Worm (Caenorhabditis elegans) whole organism, late embryonic: ENCODE data around the gene T05H10.1.

Source experiments
- F13H6.1 ChIP-seq: sonication (generic microtip); optimal IDR thresholded peaks from 2 replicates; lab custom pipeline; 2016; ENCODE audit warnings: missing genetic modification characterization, missing compliant biosample characterization
- K02D7.2 ChIP-seq: sonication (generic microtip); optimal IDR thresholded peaks from 2 replicates; lab custom pipeline; 2017; ENCODE audit warnings: mild to moderate bottlenecking, missing genetic modification characterization, missing compliant biosample characterization
- T23F11.4 ChIP-seq: fragments of 200-800 bp; sonication (Bioruptor generic); optimal IDR thresholded peaks from 2 replicates; lab custom pipeline; 2018; ENCODE audit warnings: mild to moderate bottlenecking, missing genetic modification characterization, missing compliant biosample characterization
- ceh-14 ChIP-seq: sonication (generic microtip); optimal IDR thresholded peaks from 2 replicates; lab custom pipeline; 2016; ENCODE audit warnings: missing genotype, missing genetic modification characterization, missing compliant biosample characterization
- ceh-19 ChIP-seq: fragments of 200-800 bp; sonication (Bioruptor generic); optimal IDR thresholded peaks from 2 replicates; lab custom pipeline; 2018; ENCODE audit warnings: mild to moderate bottlenecking, missing genetic modification characterization, missing compliant biosample characterization
- ceh-31 ChIP-seq: sonication (generic microtip); optimal IDR thresholded peaks from 2 replicates; lab custom pipeline; 2016; ENCODE audit warnings: missing genetic modification characterization, missing compliant biosample characterization
- ceh-34 ChIP-seq: sonication (generic microtip); optimal IDR thresholded peaks from 2 replicates; lab custom pipeline; 2016; ENCODE audit warnings: mild to moderate bottlenecking, missing genetic modification characterization, missing compliant biosample characterization
- ceh-45 ChIP-seq: fragments of 200-800 bp; sonication (Bioruptor generic); IDR thresholded peaks from 2 replicates; pipeline ENCODE4 v1.3.6; 2022; ENCODE audit warnings: missing genetic modification reagents, missing genetic modification characterization, missing compliant biosample characterization
- ceh-48 ChIP-seq: sonication (generic microtip); optimal IDR thresholded peaks from 2 replicates; lab custom pipeline; 2016; ENCODE audit warnings: missing genetic modification characterization, inconsistent platforms, missing compliant biosample characterization
- ceh-6 ChIP-seq: fragments of 200-800 bp; sonication (Bioruptor generic); optimal IDR thresholded peaks from 2 replicates; lab custom pipeline; 2018; ENCODE audit warnings: mild to moderate bottlenecking, missing genetic modification characterization, missing compliant biosample characterization
- che-1 ChIP-seq: sonication (generic microtip); optimal IDR thresholded peaks from 2 replicates; lab custom pipeline; 2016; ENCODE audit warnings: mild to moderate bottlenecking, missing genetic modification characterization, missing compliant biosample characterization
- dmd-4 ChIP-seq: sonication (generic microtip); optimal IDR thresholded peaks from 2 replicates; lab custom pipeline; 2016; ENCODE audit warnings: borderline replicate concordance, missing genetic modification characterization, missing compliant biosample characterization
- dve-1 ChIP-seq: sonication (generic microtip); optimal IDR thresholded peaks from 2 replicates; lab custom pipeline; 2017; ENCODE audit warnings: antibody characterized with exemption, mild to moderate bottlenecking, missing genetic modification characterization, missing compliant biosample characterization
- elt-2 ChIP-seq: sonication (generic microtip); optimal IDR thresholded peaks from 2 replicates; lab custom pipeline; 2016; ENCODE audit warnings: missing genetic modification reagents, missing genetic modification characterization, missing compliant biosample characterization
- elt-4 ChIP-seq: sonication (generic microtip); optimal IDR thresholded peaks from 2 replicates; lab custom pipeline; 2016; ENCODE audit warnings: missing genetic modification characterization, missing compliant biosample characterization
- fax-1 ChIP-seq: sonication (generic microtip); optimal IDR thresholded peaks from 2 replicates; lab custom pipeline; 2016; ENCODE audit warnings: missing genotype, missing genetic modification characterization, missing compliant biosample characterization
- hlh-15 ChIP-seq: sonication (generic microtip); optimal IDR thresholded peaks from 2 replicates; lab custom pipeline; 2016; ENCODE audit warnings: missing genetic modification characterization, missing compliant biosample characterization
- hlh-30 ChIP-seq: sonication (generic microtip); optimal IDR thresholded peaks from 2 replicates; lab custom pipeline; 2017; ENCODE audit warnings: antibody characterized with exemption, missing genetic modification characterization, missing compliant biosample characterization; ENCODE audit not compliant: insufficient read depth
- hlh-8 ChIP-seq: sonication (generic microtip); optimal IDR thresholded peaks from 2 replicates; lab custom pipeline; 2016; ENCODE audit warnings: missing genotype, missing genetic modification characterization, missing compliant biosample characterization
- lim-6 ChIP-seq: sonication (generic microtip); optimal IDR thresholded peaks from 2 replicates; lab custom pipeline; 2016; ENCODE audit warnings: missing genetic modification characterization, missing compliant biosample characterization
- lin-11 ChIP-seq: fragments of 200-800 bp; sonication (Bioruptor generic); optimal IDR thresholded peaks from 2 replicates; lab custom pipeline; 2018; ENCODE audit warnings: mild to moderate bottlenecking, missing genetic modification characterization, missing compliant biosample characterization
- madf-2 ChIP-seq: sonication (generic microtip); optimal IDR thresholded peaks from 2 replicates; lab custom pipeline; 2017; ENCODE audit warnings: missing genetic modification characterization, missing compliant biosample characterization
- nfya-1 ChIP-seq: sonication (generic microtip); optimal IDR thresholded peaks from 2 replicates; lab custom pipeline; 2017; ENCODE audit warnings: missing genetic modification characterization, mild to moderate bottlenecking, missing compliant biosample characterization, antibody characterized with exemption, moderate library complexity
- nhr-11 ChIP-seq: fragments of 150-350 bp; optimal IDR thresholded peaks from 2 replicates; lab custom pipeline; 2014; ENCODE audit warnings: missing biosample characterization, missing genetic modification characterization
- odd-2 ChIP-seq: sonication (generic microtip); optimal IDR thresholded peaks from 2 replicates; lab custom pipeline; 2017; ENCODE audit warnings: antibody characterized with exemption, mild to moderate bottlenecking, missing genetic modification characterization, missing compliant biosample characterization
- pag-3 ChIP-seq: sonication (generic microtip); optimal IDR thresholded peaks from 2 replicates; lab custom pipeline; 2016; ENCODE audit warnings: missing compliant biosample characterization, missing genetic modification characterization, borderline replicate concordance
- pat-9 ChIP-seq: fragments of 200-800 bp; sonication (Bioruptor generic); optimal IDR thresholded peaks from 2 replicates; lab custom pipeline; 2018; ENCODE audit warnings: mild to moderate bottlenecking, missing genetic modification characterization, moderate library complexity, missing compliant biosample characterization
- pha-4 ChIP-seq: fragments of 150-350 bp; optimal IDR thresholded peaks from 2 replicates; lab custom pipeline; 2018; ENCODE audit warnings: missing biosample characterization, missing genetic modification reagents, missing genetic modification characterization
- rnt-1 ChIP-seq: sonication (generic microtip); optimal IDR thresholded peaks from 2 replicates; lab custom pipeline; 2016; ENCODE audit warnings: missing genetic modification characterization, missing compliant biosample characterization
- sox-2 ChIP-seq: fragments of 200-800 bp; sonication (Bioruptor generic); IDR thresholded peaks from 2 replicates; pipeline ENCODE4 v1.3.6; 2022; ENCODE audit warnings: missing genetic modification reagents, missing genetic modification characterization, missing compliant biosample characterization
- sox-4 ChIP-seq: sonication (generic microtip); optimal IDR thresholded peaks from 2 replicates; lab custom pipeline; 2017; ENCODE audit warnings: mild to moderate bottlenecking, missing genetic modification characterization, inconsistent platforms, missing compliant biosample characterization
- tbx-2 ChIP-seq: sonication (generic microtip); optimal IDR thresholded peaks from 2 replicates; lab custom pipeline; 2016; ENCODE audit warnings: missing genetic modification characterization, missing compliant biosample characterization
- tbx-7 ChIP-seq: sonication (generic microtip); optimal IDR thresholded peaks from 2 replicates; lab custom pipeline; 2016; ENCODE audit warnings: missing genotype, missing genetic modification characterization, missing compliant biosample characterization
- ttx-3 ChIP-seq: sonication (generic microtip); optimal IDR thresholded peaks from 2 replicates; lab custom pipeline; 2016; ENCODE audit warnings: missing genetic modification reagents, missing genetic modification characterization, missing compliant biosample characterization
- unc-42 ChIP-seq: sonication (generic microtip); optimal IDR thresholded peaks from 2 replicates; lab custom pipeline; 2016; ENCODE audit warnings: missing genotype, missing genetic modification characterization, missing compliant biosample characterization
- unc-55 ChIP-seq: sonication (generic microtip); optimal IDR thresholded peaks from 2 replicates; lab custom pipeline; 2017; ENCODE audit warnings: missing biosample characterization, missing genetic modification reagents, missing genetic modification characterization
- unc-86 ChIP-seq: sonication (generic microtip); optimal IDR thresholded peaks from 2 replicates; lab custom pipeline; 2016; ENCODE audit warnings: missing genetic modification characterization, missing compliant biosample characterization
- zip-5 ChIP-seq: sonication (generic microtip); optimal IDR thresholded peaks from 2 replicates; lab custom pipeline; 2016; ENCODE audit warnings: missing genetic modification characterization, missing compliant biosample characterization
- ztf-16 ChIP-seq: sonication (generic microtip); optimal IDR thresholded peaks from 2 replicates; lab custom pipeline; 2017; ENCODE audit warnings: missing genetic modification characterization, missing compliant biosample characterization

The T05H10.1 gene

ce11 chrII:8075324-8075810 lies 33.0 kb downstream of the T05H10.1 start, which contains the start of gene K02C4.2 (continued):
- TF ChIP-seq hlh-30 (tag; lab: Kevin White, UChicago) (peak; percentile 55), ceh-45 (GFP tag; lab: Robert Waterston, UW) (0 out of 2 replicates have a peak, but pooled peaks have one; percentile 30), zip-5 (tag; lab: Kevin White, UChicago) (no peak), unc-42 (tag; lab: Kevin White, UChicago) (no peak), pag-3 (tag; lab: Kevin White, UChicago) (no peak), ceh-6 (GFP tag; lab: Kevin White, UChicago) (peak; percentile 78), nfya-1 (tag; lab: Kevin White, UChicago) (peak; percentile 51), che-1 (tag; lab: Kevin White, UChicago) (peak; percentile 71), ttx-3 (tag; lab: Kevin White, UChicago) (peak; percentile 40), ceh-19 (GFP tag; lab: Kevin White, UChicago) (no peak), unc-55 (GFP tag; lab: Kevin White, UChicago) (no peak), K02D7.2 (tag; lab: Kevin White, UChicago) (peak; percentile 5), sox-2 (no peak), tbx-2 (peak; percentile 73)

- TF ChIP-seq dve-1 (tag; lab: Kevin White, UChicago) (no peak), nhr-11 (tag; lab: Kevin White, UChicago) (no peak), unc-86 (tag; lab: Kevin White, UChicago) (no peak), pha-4 (tag; lab: Kevin White, UChicago) (no peak), ceh-34 (tag; lab: Kevin White, UChicago) (no peak), pag-3 (tag; lab: Kevin White, UChicago) (no peak), ttx-3 (tag; lab: Kevin White, UChicago) (no peak)
These were observed 35.7 kb downstream of the T05H10.1 start, which contains the start of gene K02C4.5 for ce11 chrII:8078041-8078440. TSS of gene K02C4.5 (plus strand) at chrII:8078435.

ce11 chrII:8086803-8087202 lies 44.4 kb downstream of the T05H10.1 start, which contains the start of gene K02C4.3:
TSS of gene K02C4.3 (minus strand) at chrII:8086853.
- TF ChIP-seq madf-2 (no peak), pat-9 (no peak), lim-6 (tag; lab: Kevin White, UChicago) (no peak), zip-5 (tag; lab: Kevin White, UChicago) (no peak), elt-4 (tag; lab: Kevin White, UChicago) (no peak), tbx-7 (tag; lab: Kevin White, UChicago) (no peak), tbx-2 (no peak), ceh-14 (tag; lab: Kevin White, UChicago) (no peak), unc-42 (tag; lab: Kevin White, UChicago) (peak; percentile 43), dmd-4 (no peak), odd-2 (tag; lab: Kevin White, UChicago) (no peak), hlh-15 (tag; lab: Kevin White, UChicago) (no peak), pha-4 (tag; lab: Kevin White, UChicago) (no peak), hlh-8 (tag; lab: Kevin White, UChicago) (no peak), ceh-31 (tag; lab: Kevin White, UChicago) (peak; percentile 25), pag-3 (tag; lab: Kevin White, UChicago) (no peak), fax-1 (tag; lab: Kevin White, UChicago) (no peak), ceh-48 (no peak), lin-11 (no peak), ztf-16 (no peak), rnt-1 (tag; lab: Kevin White, UChicago) (no peak), ceh-34 (tag; lab: Kevin White, UChicago) (no peak), sox-4 (tag; lab: Kevin White, UChicago) (no peak), T23F11.4 (GFP tag; lab: Kevin White, UChicago) (no peak), F13H6.1 (tag; lab: Kevin White, UChicago) (no peak), ceh-19 (GFP tag; lab: Kevin White, UChicago) (no peak), nfya-1 (tag; lab: Kevin White, UChicago) (peak; percentile 23), elt-2 (tag; lab: Kevin White, UChicago) (peak; percentile 0)
